Fruit fly (Drosophila melanogaster): Measurements from ENCODE around the gene Brf.
A peak's percentile ranks its signal among the peaks of the same experiment; 100 is the strongest.

Gene Brf

DNA sequence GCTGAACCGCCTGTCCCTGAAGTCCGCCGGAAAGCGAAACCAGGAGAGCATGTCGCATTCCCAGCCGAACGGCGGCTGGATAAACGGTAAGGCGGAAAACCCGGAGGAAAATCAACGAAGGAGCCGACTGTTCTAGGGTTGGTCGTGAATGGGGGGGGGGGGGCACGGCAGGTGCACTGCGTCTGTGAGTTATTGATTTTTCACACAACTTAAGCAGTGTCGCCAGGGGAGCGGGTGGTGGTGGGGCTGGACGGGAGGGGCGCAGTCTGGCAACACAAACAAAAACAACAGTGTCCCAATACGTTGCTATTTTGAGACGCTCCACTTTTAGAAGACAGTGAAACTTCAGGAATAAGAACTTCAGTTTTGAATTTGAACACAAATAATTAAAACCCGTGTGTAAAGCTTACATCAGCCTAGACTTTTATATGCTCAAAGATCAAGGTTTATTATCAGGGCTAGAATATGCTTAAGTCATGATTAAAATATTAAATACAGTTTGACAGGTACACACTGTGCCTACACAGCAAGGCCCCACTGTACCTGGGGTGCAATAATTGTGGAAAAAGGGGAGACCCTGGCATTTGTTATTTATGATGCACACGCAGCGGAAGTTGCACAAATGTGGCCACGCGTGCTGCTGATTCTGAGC lies 4.8 kb downstream of the Brf start (continued):
- TF ChIP-seq CG17802 (tag; optimal IDR thresholded peaks at IDR 0.05) (peak; percentile 51), maf-S (GFP tag; optimal IDR thresholded peaks at IDR 0.05) (peak; percentile 11), CG7372 (GFP tag; IDR thresholded peaks at IDR 0.05) (peak; percentile 50; the same call in 1 of the 2 replicates), CG12659 (GFP tag; optimal IDR thresholded peaks at IDR 0.05) (peak; percentile 26), knrl (GFP tag; IDR thresholded peaks at IDR 0.05; ENCODE audit: partially characterized antibody) (no peak), CG18764 (GFP tag; optimal IDR thresholded peaks at IDR 0.05) (peak; percentile 39), dpn (GFP tag; optimal IDR thresholded peaks at IDR 0.05) (peak; percentile 6 to 64), Dip3 (GFP tag; optimal IDR thresholded peaks at IDR 0.05) (peak; percentile 13), CG15073 (GFP tag; optimal IDR thresholded peaks at IDR 0.05) (no peak), CG12236 (GFP tag; optimal IDR thresholded peaks at IDR 0.05) (peak; percentile 31), CG7357 (GFP tag; IDR thresholded peaks at IDR 0.05) (peak; percentile 57; the same call in 1 of the 3 replicates), br (optimal IDR thresholded peaks at IDR 0.05) (no peak), ci (GFP tag; IDR thresholded peaks at IDR 0.05) (peak; percentile 92), Dref (GFP tag; IDR thresholded peaks at IDR 0.05) (no peak), jigr1 (GFP tag; IDR thresholded peaks at IDR 0.05) (no peak), HHEX (GFP tag; optimal IDR thresholded peaks at IDR 0.05) (peak; percentile 62), CG42726 (GFP tag; IDR thresholded peaks at IDR 0.05; ENCODE audit: partially characterized antibody) (no peak), CG7745 (tag; optimal IDR thresholded peaks at IDR 0.05) (no peak), CG14014 (GFP tag; IDR thresholded peaks at IDR 0.05) (peak; percentile 61), abd-A (tag; optimal IDR thresholded peaks at IDR 0.05) (no peak), CG12219 (GFP tag; optimal IDR thresholded peaks at IDR 0.05) (peak; percentile 64), CG7271 (tag; optimal IDR thresholded peaks at IDR 0.05) (no peak), vnd (GFP tag; IDR thresholded peaks at IDR 0.05; ENCODE audit: partially characterized antibody) (no peak), Xbp1 (GFP tag; optimal IDR thresholded peaks at IDR 0.05) (peak; percentile 71), tup (GFP tag; optimal IDR thresholded peaks at IDR 0.05) (no peak), Scr (GFP tag; IDR thresholded peaks at IDR 0.05; ENCODE audit: partially characterized antibody) (no peak), CG4424 (GFP tag; optimal IDR thresholded peaks at IDR 0.05) (peak; percentile 69), CG3847 (GFP tag; IDR thresholded peaks at IDR 0.05) (peak; percentile 14; the same call in 1 of the 2 replicates), B-H1 (GFP tag; IDR thresholded peaks at IDR 0.05) (peak; percentile 74), otp (GFP tag; IDR thresholded peaks at IDR 0.05) (peak; percentile 76), CG3281 (GFP tag; optimal IDR thresholded peaks at IDR 0.05) (peak; percentile 63), cato (GFP tag; optimal IDR thresholded peaks at IDR 0.05; ENCODE audit: borderline replicate concordance) (no peak), CG31388 (GFP tag; optimal IDR thresholded peaks at IDR 0.05) (no peak), CG10274 (GFP tag; optimal IDR thresholded peaks at IDR 0.05) (no peak), sisA (GFP tag; IDR thresholded peaks at IDR 0.05) (peak; percentile 77), CG11456 (GFP tag; IDR thresholded peaks at IDR 0.05) (0 out of 3 replicates have a peak, but pooled peaks have one; percentile 24), sc (optimal IDR thresholded peaks at IDR 0.05) (no peak), sc (GFP tag; optimal IDR thresholded peaks at IDR 0.05) (peak; percentile 59), vfl (GFP tag; optimal IDR thresholded peaks at IDR 0.05) (no peak), sob (GFP tag; IDR thresholded peaks at IDR 0.05) (peak; percentile 67), gsb-n (tag; optimal IDR thresholded peaks at IDR 0.05) (peak; percentile 57), CG31224 (GFP tag; IDR thresholded peaks at IDR 0.05) (no peak; the same call in 1 of the 2 replicates), CG1024 (GFP tag; IDR thresholded peaks at IDR 0.05) (peak; percentile 28; the same call in 1 of the 2 replicates), Sox102F (GFP tag; optimal IDR thresholded peaks at IDR 0.05) (peak; percentile 81), CG10431 (GFP tag; optimal IDR thresholded peaks at IDR 0.05) (no peak), nau (GFP tag; optimal IDR thresholded peaks at IDR 0.05) (peak; percentile 85), HmgZ (tag; optimal IDR thresholded peaks at IDR 0.05) (no peak), dm (GFP tag; optimal IDR thresholded peaks at IDR 0.05) (no peak), Adf1 (GFP tag; IDR thresholded peaks at IDR 0.05) (no peak), Blimp-1 (GFP tag; optimal IDR thresholded peaks at IDR 0.05) (peak; percentile 82)
